Worm (Caenorhabditis elegans) whole organism, L2 larva: ENCODE results near the gene csa-1.

ENCODE experiments used
- C34F6.9 ChIP-seq: fragments of 150-350 bp; optimal IDR thresholded peaks from 2 replicates; lab custom pipeline; 2014; ENCODE audit warnings: missing biosample characterization, missing genetic modification characterization
- F13H6.1 ChIP-seq: sonication (generic microtip); optimal IDR thresholded peaks from 2 replicates; lab custom pipeline; 2016; ENCODE audit warnings: missing genetic modification characterization, missing compliant biosample characterization
- R02D3.7 ChIP-seq: fragments of 150-350 bp; optimal IDR thresholded peaks from 2 replicates; lab custom pipeline; 2014; ENCODE audit warnings: missing biosample characterization, missing genetic modification characterization
- ZK546.5 ChIP-seq: sonication (generic microtip); optimal IDR thresholded peaks from 2 replicates; lab custom pipeline; 2017; ENCODE audit warnings: missing biosample characterization, missing genetic modification characterization
- alr-1 ChIP-seq: fragments of 150-350 bp; optimal IDR thresholded peaks from 2 replicates; lab custom pipeline; 2014; ENCODE audit warnings: missing biosample characterization, missing genetic modification characterization
- aly-2 ChIP-seq: fragments of 150-350 bp; optimal IDR thresholded peaks from 2 replicates; lab custom pipeline; 2014; ENCODE audit warnings: missing biosample characterization, missing genetic modification characterization
- ama-1 ChIP-seq: fragments of 150-350 bp; optimal IDR thresholded peaks from 2 replicates; lab custom pipeline; 2018; ENCODE audit warnings: inconsistent platforms
- blmp-1 ChIP-seq: sonication (generic microtip); optimal IDR thresholded peaks from 2 replicates; lab custom pipeline; 2017; ENCODE audit warnings: missing genetic modification characterization, mild to moderate bottlenecking, missing compliant biosample characterization, antibody characterized with exemption, moderate library complexity; ENCODE audit not compliant: insufficient read depth
- ceh-16 ChIP-seq: fragments of 150-350 bp; optimal IDR thresholded peaks from 2 replicates; lab custom pipeline; 2014; ENCODE audit warnings: missing biosample characterization, missing genetic modification characterization
- ceh-82 ChIP-seq: fragments of 150-350 bp; optimal IDR thresholded peaks from 2 replicates; lab custom pipeline; 2014; ENCODE audit warnings: missing biosample characterization, missing genetic modification characterization
- crh-2 ChIP-seq: sonication (generic microtip); optimal IDR thresholded peaks from 2 replicates; lab custom pipeline; 2017; ENCODE audit warnings: missing biosample characterization, missing genetic modification characterization
- dmd-4 ChIP-seq: sonication (generic microtip); optimal IDR thresholded peaks from 2 replicates; lab custom pipeline; 2017; ENCODE audit warnings: missing biosample characterization, missing genetic modification characterization
- egl-27 ChIP-seq: sonication (generic microtip); optimal IDR thresholded peaks from 3 replicates; lab custom pipeline; 2017; ENCODE audit warnings: missing biosample characterization, missing genetic modification reagents, missing genetic modification characterization
- elt-1 ChIP-seq: fragments of 150-350 bp; optimal IDR thresholded peaks from 2 replicates; lab custom pipeline; 2014; ENCODE audit warnings: missing biosample characterization, missing genetic modification characterization
- elt-3 ChIP-seq: sonication (generic microtip); optimal IDR thresholded peaks from 2 replicates; lab custom pipeline; 2017; ENCODE audit warnings: missing biosample characterization, missing genetic modification characterization
- fos-1 ChIP-seq: fragments of 150-350 bp; optimal IDR thresholded peaks from 2 replicates; lab custom pipeline; 2014; ENCODE audit warnings: missing biosample characterization, missing genetic modification characterization
- gmeb-1 ChIP-seq: fragments of 150-350 bp; optimal IDR thresholded peaks from 2 replicates; lab custom pipeline; 2014; ENCODE audit warnings: missing biosample characterization, missing genetic modification characterization
- lin-11 ChIP-seq: fragments of 150-350 bp; sonication (generic microtip); optimal IDR thresholded peaks from 2 replicates; lab custom pipeline; 2014; ENCODE audit warnings: missing biosample characterization, missing genetic modification characterization, inconsistent platforms, mixed read lengths
- lin-13 ChIP-seq: fragments of 150-350 bp; optimal IDR thresholded peaks from 2 replicates; lab custom pipeline; 2014; ENCODE audit warnings: missing biosample characterization, missing genetic modification reagents, missing genetic modification characterization
- lsy-2 ChIP-seq, 2 experiments: fragments of 150-350 bp in 1 of 2; sonication (generic microtip) in 1 of 2; optimal IDR thresholded peaks; 2 replicates each; lab custom pipeline; 2014 to 2017; ENCODE audit warnings: missing biosample characterization in 2 of 2, missing genetic modification characterization in 2 of 2
- mab-5 ChIP-seq: fragments of 150-350 bp; optimal IDR thresholded peaks from 2 replicates; lab custom pipeline; 2014; ENCODE audit warnings: missing biosample characterization, missing genetic modification characterization
- mbf-1 ChIP-seq: sonication (generic microtip); optimal IDR thresholded peaks from 2 replicates; lab custom pipeline; 2017; ENCODE audit warnings: missing biosample characterization, missing genetic modification characterization
- mdl-1 ChIP-seq, 2 experiments: fragments of 150-350 bp in 1 of 2; sonication (generic microtip) in 1 of 2; optimal IDR thresholded peaks; 2 replicates each; lab custom pipeline; 2017; ENCODE audit warnings: missing biosample characterization in 2 of 2, missing genetic modification characterization in 2 of 2
- nhr-10 ChIP-seq: sonication (generic microtip); optimal IDR thresholded peaks from 2 replicates; lab custom pipeline; 2017; ENCODE audit warnings: missing biosample characterization, missing genetic modification characterization
- nhr-12 ChIP-seq: fragments of 150-350 bp; optimal IDR thresholded peaks from 2 replicates; lab custom pipeline; 2014; ENCODE audit warnings: missing biosample characterization, missing genetic modification characterization
- nhr-129 ChIP-seq: fragments of 150-350 bp; optimal IDR thresholded peaks from 2 replicates; lab custom pipeline; 2014; ENCODE audit warnings: missing biosample characterization, missing genetic modification characterization
- nhr-21 ChIP-seq: fragments of 150-350 bp; optimal IDR thresholded peaks from 2 replicates; lab custom pipeline; 2014; ENCODE audit warnings: missing biosample characterization, missing genetic modification characterization
- nhr-23 ChIP-seq: fragments of 150-350 bp; optimal IDR thresholded peaks from 2 replicates; lab custom pipeline; 2014; ENCODE audit warnings: missing biosample characterization, missing genetic modification reagents, missing genetic modification characterization
- nhr-25 ChIP-seq: fragments of 150-350 bp; sonication (generic microtip); optimal IDR thresholded peaks from 3 replicates; lab custom pipeline; 2014; ENCODE audit warnings: missing biosample characterization, missing genetic modification characterization
- nhr-6 ChIP-seq: fragments of 150-350 bp; optimal IDR thresholded peaks from 2 replicates; lab custom pipeline; 2014; ENCODE audit warnings: missing biosample characterization, missing genetic modification characterization
- nhr-77 ChIP-seq: fragments of 150-350 bp; optimal IDR thresholded peaks from 2 replicates; lab custom pipeline; 2014; ENCODE audit warnings: missing biosample characterization, missing genetic modification characterization
- peb-1 ChIP-seq: fragments of 150-350 bp; optimal IDR thresholded peaks from 2 replicates; lab custom pipeline; 2014; ENCODE audit warnings: missing biosample characterization, missing genetic modification characterization
- sem-4 ChIP-seq: fragments of 150-350 bp; optimal IDR thresholded peaks from 2 replicates; lab custom pipeline; 2014; ENCODE audit warnings: missing biosample characterization, missing genetic modification reagents, missing genetic modification characterization
- sma-3 ChIP-seq: sonication (generic microtip); optimal IDR thresholded peaks from 2 replicates; lab custom pipeline; 2016; ENCODE audit warnings: missing genetic modification reagents, missing genetic modification characterization, missing compliant biosample characterization
- sma-9 ChIP-seq, 2 experiments: fragments of 150-350 bp in 1 of 2; sonication (generic microtip) in 1 of 2; optimal IDR thresholded peaks; 2 replicates each; lab custom pipeline; 2014 to 2016; ENCODE audit warnings: missing genetic modification characterization in 2 of 2, mild to moderate bottlenecking in 1 of 2, missing biosample characterization in 1 of 2, missing compliant biosample characterization in 1 of 2, missing genetic modification reagents in 1 of 2, moderate library complexity in 1 of 2
- unc-55 ChIP-seq: fragments of 150-350 bp; sonication (generic microtip); optimal IDR thresholded peaks from 3 replicates; lab custom pipeline; 2014; ENCODE audit warnings: missing biosample characterization, missing genetic modification reagents, missing genetic modification characterization
- ztf-1 ChIP-seq: fragments of 200-800 bp; sonication (Bioruptor generic); conservative IDR thresholded peaks from 2 replicates; pipeline ENCODE4 v1.3.6; 2022; ENCODE audit warnings: missing genetic modification characterization, missing compliant biosample characterization
- ztf-4 ChIP-seq: fragments of 150-350 bp; optimal IDR thresholded peaks from 2 replicates; lab custom pipeline; 2014; ENCODE audit warnings: missing biosample characterization, missing genetic modification characterization

The csa-1 gene

DNA sequence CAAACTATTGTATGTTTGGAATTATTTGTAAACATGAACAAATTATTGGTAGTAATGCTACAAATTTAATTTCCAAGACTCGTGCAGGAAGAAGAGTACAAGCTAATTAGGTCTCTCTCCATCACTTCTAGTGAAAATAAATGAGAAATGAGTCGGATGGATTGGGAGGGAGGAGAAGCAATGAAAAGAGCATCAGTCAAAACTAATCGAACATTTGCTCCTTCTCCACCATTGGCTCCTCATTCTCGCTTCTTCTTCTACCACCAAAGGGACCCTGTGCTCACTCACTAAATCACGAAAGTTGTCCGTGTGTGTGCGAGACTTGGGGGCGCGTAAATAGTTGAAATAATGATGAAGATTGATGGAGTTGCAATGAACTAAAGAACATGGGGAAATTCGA lies 12.7 kb downstream of the csa-1 start (continued):
- TF ChIP-seq mbf-1 (no peak), nhr-77 (tag; lab: Kevin White, UChicago) (no peak), mdl-1 (tag; optimal IDR thresholded peaks at IDR 0.05; lab: Kevin White, UChicago) (no peak), nhr-12 (tag; lab: Kevin White, UChicago) (no peak), mab-5 (tag; lab: Kevin White, UChicago) (peak; percentile 93), nhr-6 (tag; lab: Kevin White, UChicago) (no peak), lin-11 (tag; lab: Kevin White, UChicago) (no peak), crh-2 (tag; lab: Kevin White, UChicago) (no peak), aly-2 (no peak), gmeb-1 (tag; lab: Kevin White, UChicago) (no peak), nhr-129 (tag; lab: Kevin White, UChicago) (peak; percentile 33), ceh-82 (tag; lab: Kevin White, UChicago) (no peak), ZK546.5 (tag; lab: Kevin White, UChicago) (no peak), ztf-1 (GFP tag; lab: Robert Waterston, UW) (no peak), lin-13 (GFP tag; lab: Kevin White, UChicago) (no peak), R02D3.7 (tag; lab: Kevin White, UChicago) (no peak)

DNA sequence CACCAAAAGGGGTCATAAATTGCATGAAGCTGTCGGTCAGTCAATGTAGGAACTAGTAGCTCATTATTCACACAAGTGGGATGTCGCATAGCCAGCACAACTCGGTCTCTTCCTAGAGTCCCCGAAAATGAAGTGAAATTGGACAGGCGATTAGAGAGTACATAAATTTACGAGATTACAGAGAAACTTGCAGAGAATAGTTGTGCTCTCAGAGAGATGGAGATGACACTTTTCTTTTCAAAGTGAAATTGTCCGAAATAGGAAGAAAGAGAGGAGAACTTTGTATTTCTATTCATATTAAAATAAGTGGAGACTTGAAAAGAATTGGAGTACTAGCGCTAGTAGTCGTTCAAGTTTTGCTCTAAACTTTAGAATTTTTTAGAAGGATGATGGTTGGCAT lies 14.0 kb downstream of the csa-1 start:
- no peak for TF ChIP-seq peb-1 (tag; lab: Kevin White, UChicago)
- no peak for TF ChIP-seq ztf-1 (GFP tag; lab: Robert Waterston, UW)
- TF ChIP-seq ZK546.5 (tag; lab: Kevin White, UChicago), result no peak
- no peak for TF ChIP-seq nhr-10 (tag; lab: Kevin White, UChicago)
- no peak for TF ChIP-seq sem-4 (tag; lab: Kevin White, UChicago)
- peak in 1 of 2 experiments; percentile 15 for TF ChIP-seq lsy-2 (tag; optimal IDR thresholded peaks at IDR 0.05; lab: Kevin White, UChicago)
- TF ChIP-seq lin-11 (tag; lab: Kevin White, UChicago), result no peak
- TF ChIP-seq nhr-25, result no peak
- no peak for TF ChIP-seq R02D3.7 (tag; lab: Kevin White, UChicago)
- TF ChIP-seq nhr-77 (tag; lab: Kevin White, UChicago), result no peak
- TF ChIP-seq F13H6.1, result no peak
- no peak for TF ChIP-seq nhr-23 (tag; lab: Kevin White, UChicago)
- TF ChIP-seq alr-1, result no peak
- no peak for TF ChIP-seq ceh-16
- TF ChIP-seq ztf-4 (tag; lab: Kevin White, UChicago), result no peak
- TF ChIP-seq unc-55 (GFP tag; lab: Kevin White, UChicago), result peak; percentile 48
- TF ChIP-seq sma-9 (GFP tag; optimal IDR thresholded peaks at IDR 0.05; lab: Kevin White, UChicago), result peak; percentile 32
- no peak for TF ChIP-seq sma-9 (tag; optimal IDR thresholded peaks at IDR 0.05; lab: Kevin White, UChicago)
- no peak for TF ChIP-seq dmd-4 (tag; lab: Kevin White, UChicago)
- no peak for TF ChIP-seq lin-13 (GFP tag; lab: Kevin White, UChicago)
- TF ChIP-seq ama-1 (lab: Kevin White, UChicago), result no peak
- TF ChIP-seq C34F6.9 (tag; lab: Kevin White, UChicago), result no peak
- no peak for TF ChIP-seq nhr-21 (tag; lab: Kevin White, UChicago)
- TF ChIP-seq egl-27 (tag; lab: Kevin White, UChicago), result no peak
- TF ChIP-seq aly-2, result no peak
- TF ChIP-seq elt-3, result no peak
- TF ChIP-seq, all 48 proteins: peak for 3

DNA sequence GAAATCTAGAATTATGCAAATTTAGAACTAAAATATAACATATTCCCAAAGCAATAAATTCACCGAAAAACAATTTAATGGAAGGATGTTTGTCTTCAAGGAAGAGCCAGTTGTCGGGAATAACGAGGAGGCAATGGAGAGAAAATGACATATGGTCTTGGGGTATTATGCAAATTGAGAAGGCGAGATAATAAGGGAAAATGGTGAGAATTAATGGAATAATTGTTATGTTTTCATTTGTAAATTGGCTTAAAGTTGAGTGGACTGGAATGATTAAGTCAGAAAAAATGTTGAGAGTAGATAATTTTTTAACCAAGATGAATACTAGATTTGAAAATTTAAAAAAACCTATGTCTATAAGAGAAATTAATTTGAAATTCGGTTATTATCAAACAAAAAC lies 14.7 kb downstream of the csa-1 start:
- TF ChIP-seq sma-3 (GFP tag; lab: Kevin White, UChicago), result no peak
- TF ChIP-seq nhr-10 (tag; lab: Kevin White, UChicago), result no peak
- no peak for TF ChIP-seq ceh-82 (tag; lab: Kevin White, UChicago)
- TF ChIP-seq lin-11 (tag; lab: Kevin White, UChicago), result no peak
- no peak for TF ChIP-seq elt-1 (tag; lab: Kevin White, UChicago)
- no peak for TF ChIP-seq ceh-16
- TF ChIP-seq R02D3.7 (tag; lab: Kevin White, UChicago), result no peak
- TF ChIP-seq lin-13 (GFP tag; lab: Kevin White, UChicago), result no peak
- TF ChIP-seq mdl-1 (tag; optimal IDR thresholded peaks at IDR 0.05; lab: Kevin White, UChicago), result no peak
- TF ChIP-seq nhr-77 (tag; lab: Kevin White, UChicago), result no peak
- no peak for TF ChIP-seq nhr-12 (tag; lab: Kevin White, UChicago)
- TF ChIP-seq fos-1, result no peak
- no peak for TF ChIP-seq nhr-129 (tag; lab: Kevin White, UChicago)
- no peak for TF ChIP-seq ZK546.5 (tag; lab: Kevin White, UChicago)
- TF ChIP-seq blmp-1, result no peak
- no peak for TF ChIP-seq ama-1 (lab: Kevin White, UChicago)
- TF ChIP-seq nhr-21 (tag; lab: Kevin White, UChicago), result no peak
- no peak for TF ChIP-seq F13H6.1
- no peak for TF ChIP-seq crh-2 (tag; lab: Kevin White, UChicago)
